Fruit fly (Drosophila melanogaster) whole organism, wandering third instar larva: Measurements from ENCODE around the gene CG5641.

Experiments
- Abd-B ChIP-seq: fragments of >200 bp; optimal IDR thresholded peaks from 2 replicates; lab custom pipeline; 2017; ENCODE audit warnings: missing biosample characterization, missing genetic modification characterization
- CG32264 ChIP-seq: fragments of 200-800 bp; sonication (Bioruptor generic); optimal IDR thresholded peaks from 2 replicates; lab custom pipeline; 2016; ENCODE audit warnings: missing biosample characterization, missing genetic modification characterization
- CG9705 ChIP-seq: fragments of 200-800 bp; sonication (Bioruptor generic); optimal IDR thresholded peaks from 2 replicates; lab custom pipeline; 2018; ENCODE audit warnings: missing biosample characterization, mild to moderate bottlenecking, missing genetic modification characterization
- CrebA ChIP-seq: fragments of 200-800 bp; sonication (Bioruptor generic); optimal IDR thresholded peaks from 2 replicates; lab custom pipeline; 2016; ENCODE audit warnings: missing biosample characterization, mild to moderate bottlenecking, missing genetic modification characterization, borderline replicate concordance
- Dfd ChIP-seq: fragments of >200 bp; optimal IDR thresholded peaks from 2 replicates; lab custom pipeline; 2017; ENCODE audit warnings: missing biosample characterization, missing genetic modification characterization
- Dif ChIP-seq: fragments of 200-275, 200-300 bp; sonication (Bioruptor generic); optimal IDR thresholded peaks from 2 replicates; lab custom pipeline; 2018; ENCODE audit warnings: missing biosample characterization, missing genetic modification characterization; ENCODE audit not compliant: partially characterized antibody
- GATAd ChIP-seq: sonication (Bioruptor generic); optimal IDR thresholded peaks from 2 replicates; lab custom pipeline; 2016; ENCODE audit warnings: missing biosample characterization, missing genetic modification characterization
- HLH106 ChIP-seq: fragments of 200-800 bp; optimal IDR thresholded peaks from 3 replicates; lab custom pipeline; 2019; ENCODE audit warnings: missing biosample characterization, mild to moderate bottlenecking, missing genetic modification characterization, moderate library complexity
- Hnf4 ChIP-seq: fragments of 200-800 bp; sonication (Bioruptor generic); optimal IDR thresholded peaks from 2 replicates; lab custom pipeline; 2016; ENCODE audit warnings: missing biosample characterization, mild to moderate bottlenecking, missing genetic modification characterization
- Hr78 ChIP-seq: fragments of >200 bp; optimal IDR thresholded peaks from 2 replicates; lab custom pipeline; 2017; ENCODE audit warnings: missing biosample characterization, missing genetic modification characterization
- Hr83 ChIP-seq: fragments of 200-300 bp; sonication (Bioruptor generic); optimal IDR thresholded peaks from 2 replicates; lab custom pipeline; 2016; ENCODE audit warnings: missing biosample characterization, mild to moderate bottlenecking, missing genetic modification characterization, moderate library complexity; ENCODE audit not compliant: poor library complexity, severe bottlenecking
- Jra ChIP-seq: sonication (Bioruptor generic); optimal IDR thresholded peaks from 2 replicates; lab custom pipeline; 2016; ENCODE audit warnings: missing biosample characterization, missing genetic modification characterization
- Mio ChIP-seq: sonication (Bioruptor generic); optimal IDR thresholded peaks from 2 replicates; lab custom pipeline; 2016; ENCODE audit warnings: missing biosample characterization, missing genetic modification characterization
- Myc ChIP-seq: fragments of >200 bp; optimal IDR thresholded peaks from 2 replicates; lab custom pipeline; 2017
- N ChIP-seq: fragments of >200 bp; optimal IDR thresholded peaks from 2 replicates; lab custom pipeline; 2018; ENCODE audit warnings: missing biosample characterization, missing external identifiers, missing genetic modification characterization
- OdsH ChIP-seq: fragments of 200-800 bp; sonication (Bioruptor generic); optimal IDR thresholded peaks from 2 replicates; lab custom pipeline; 2016; ENCODE audit warnings: missing biosample characterization, mild to moderate bottlenecking, missing genetic modification characterization
- Rel ChIP-seq, 2 experiments: fragments of 200-800 bp; sonication (Bioruptor generic) in 1 of 2; optimal IDR thresholded peaks; 2 replicates in 1 of 2; 3 replicates in 1 of 2; lab custom pipeline; 2016 to 2019; ENCODE audit warnings: mild to moderate bottlenecking in 2 of 2, missing biosample characterization in 2 of 2, missing genetic modification characterization in 2 of 2, moderate library complexity in 1 of 2
- Sp1 ChIP-seq: fragments of 200-800 bp; sonication (Bioruptor generic); optimal IDR thresholded peaks from 3 replicates; lab custom pipeline; 2019; ENCODE audit warnings: missing biosample characterization, mild to moderate bottlenecking, missing genetic modification characterization, moderate library complexity
- Vsx2 ChIP-seq: fragments of 200-300, 225-300 bp; sonication (Bioruptor generic); optimal IDR thresholded peaks from 2 replicates; lab custom pipeline; 2018; ENCODE audit warnings: missing biosample characterization, missing genetic modification characterization; ENCODE audit not compliant: partially characterized antibody
- br ChIP-seq: fragments of 200-800 bp; sonication (Bioruptor generic); optimal IDR thresholded peaks from 2 replicates; lab custom pipeline; 2016; ENCODE audit warnings: missing biosample characterization, missing genetic modification characterization
- brk ChIP-seq: fragments of 200-800 bp; sonication (Bioruptor generic); optimal IDR thresholded peaks from 2 replicates; lab custom pipeline; 2016; ENCODE audit warnings: missing biosample characterization, mild to moderate bottlenecking, missing genetic modification characterization
- dl ChIP-seq, 2 experiments: fragments of 175-275, 200-275 bp in 1 of 2; fragments of 200-275 bp in 1 of 2; sonication (Bioruptor generic); optimal IDR thresholded peaks; lab custom pipeline; 2018; ENCODE audit warnings: mild to moderate bottlenecking in 2 of 2, missing biosample characterization in 2 of 2, missing genetic modification characterization in 2 of 2, moderate library complexity in 2 of 2; ENCODE audit not compliant: partially characterized antibody in 2 of 2, insufficient read depth in 1 of 2
- dmrt93B ChIP-seq: fragments of 200-800 bp; sonication (Bioruptor generic); optimal IDR thresholded peaks from 2 replicates; lab custom pipeline; 2018; ENCODE audit warnings: missing biosample characterization, mild to moderate bottlenecking, missing genetic modification characterization
- dsf ChIP-seq: sonication (Bioruptor generic); optimal IDR thresholded peaks from 2 replicates; lab custom pipeline; 2016; ENCODE audit warnings: missing biosample characterization, missing genetic modification characterization, borderline replicate concordance
- ey ChIP-seq: fragments of 200-800 bp; sonication (Bioruptor generic); optimal IDR thresholded peaks from 2 replicates; lab custom pipeline; 2016; ENCODE audit warnings: missing biosample characterization, missing genetic modification characterization
- foxo ChIP-seq, 2 experiments: fragments of 200-800 bp; sonication (Bioruptor generic); optimal IDR thresholded peaks; 2 replicates in 1 of 2; 3 replicates in 1 of 2; lab custom pipeline; 2016 to 2017; ENCODE audit warnings: missing biosample characterization in 2 of 2, missing genetic modification characterization in 2 of 2
- fru ChIP-seq: fragments of 200-800 bp; sonication (Bioruptor generic); optimal IDR thresholded peaks from 3 replicates; lab custom pipeline; 2016; ENCODE audit warnings: missing biosample characterization, mild to moderate bottlenecking, missing genetic modification characterization
- h ChIP-seq: fragments of 200-800 bp; sonication (Bioruptor generic); optimal IDR thresholded peaks from 3 replicates; lab custom pipeline; 2016; ENCODE audit warnings: missing biosample characterization, mild to moderate bottlenecking, missing genetic modification characterization
- jim ChIP-seq: fragments of 175-275, 200-325 bp; sonication (Bioruptor generic); optimal IDR thresholded peaks from 2 replicates; lab custom pipeline; 2016; ENCODE audit warnings: missing biosample characterization, mild to moderate bottlenecking, missing genetic modification characterization
- lola ChIP-seq: fragments of >200 bp; optimal IDR thresholded peaks from 2 replicates; lab custom pipeline; 2017; ENCODE audit warnings: missing biosample characterization, missing genetic modification characterization
- pan ChIP-seq: fragments of >200 bp; optimal IDR thresholded peaks from 2 replicates; lab custom pipeline; 2017
- psq ChIP-seq: fragments of 200-800 bp; sonication (Bioruptor generic); optimal IDR thresholded peaks from 3 replicates; lab custom pipeline; 2017; ENCODE audit warnings: missing biosample characterization, mild to moderate bottlenecking, missing genetic modification characterization, moderate library complexity
- rgr ChIP-seq: fragments of 200-800 bp; sonication (Bioruptor generic); optimal IDR thresholded peaks from 3 replicates; lab custom pipeline; 2016; ENCODE audit warnings: missing biosample characterization, mild to moderate bottlenecking, missing genetic modification characterization
- sage ChIP-seq: fragments of 200-800 bp; sonication (Bioruptor generic); optimal IDR thresholded peaks from 2 replicates; lab custom pipeline; 2016; ENCODE audit warnings: missing biosample characterization, mild to moderate bottlenecking, missing genetic modification characterization
- sv ChIP-seq: fragments of 200-800 bp; sonication (Bioruptor generic); optimal IDR thresholded peaks from 3 replicates; lab custom pipeline; 2016; ENCODE audit warnings: missing biosample characterization, missing genetic modification characterization
- tai ChIP-seq: sonication (Bioruptor generic); optimal IDR thresholded peaks from 2 replicates; lab custom pipeline; 2016; ENCODE audit warnings: missing biosample characterization, missing genetic modification characterization
- usp ChIP-seq: fragments of >200 bp; optimal IDR thresholded peaks from 2 replicates; lab custom pipeline; 2017; ENCODE audit warnings: missing biosample characterization, missing genetic modification characterization
- woc ChIP-seq: sonication (Bioruptor generic); optimal IDR thresholded peaks from 2 replicates; lab custom pipeline; 2016; ENCODE audit warnings: missing biosample characterization, mild to moderate bottlenecking, missing genetic modification characterization

The CG5641 gene

DNA sequence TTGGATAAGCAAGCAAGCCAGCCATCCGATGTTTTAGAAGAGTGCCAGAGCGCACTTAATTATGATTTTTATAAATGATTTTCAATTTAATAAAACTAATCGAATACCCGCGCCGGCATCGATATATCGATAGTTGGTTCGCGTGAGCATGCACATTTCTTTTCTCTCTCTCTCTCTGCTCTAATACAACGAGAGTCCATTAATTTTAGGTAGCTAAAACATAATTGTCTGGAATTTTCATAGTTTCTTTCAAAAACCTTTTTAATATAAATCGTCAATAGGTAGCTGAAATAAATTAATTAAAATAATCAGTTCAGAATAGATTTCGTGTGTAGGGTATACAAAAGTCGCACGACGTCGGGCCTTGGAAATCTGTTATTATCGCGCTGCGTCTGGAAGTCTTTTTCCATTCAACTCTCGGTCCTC lies 19.8 kb upstream of the CG5641 start, which contains the start of gene CG18549:
Gene CG18549 (plus strand): TSS at position 408 of the 426 bp plus-strand sequence.
- TF ChIP-seq foxo (GFP tag; optimal IDR thresholded peaks at IDR 0.05; lab: Kevin White, UChicago) (peak; percentile 100), sv (GFP tag; lab: Kevin White, UChicago) (peak; percentile 99), dsf (GFP tag; lab: Kevin White, UChicago) (peak; percentile 98), Abd-B (GFP tag; lab: Kevin White, UChicago) (no peak), dl (GFP tag; optimal IDR thresholded peaks at IDR 0.05; lab: Kevin White, UChicago; ENCODE audit: insufficient read depth in 1 of 2, partially characterized antibody in 2 of 2) (no peak), h (GFP tag; lab: Kevin White, UChicago) (peak; percentile 100), OdsH (GFP tag; lab: Kevin White, UChicago) (peak; percentile 100), N (GFP tag; lab: Kevin White, UChicago) (no peak), Hnf4 (GFP tag; lab: Kevin White, UChicago) (peak; percentile 100), rgr (peak; percentile 100), Dif (GFP tag; lab: Kevin White, UChicago) (no peak), Myc (lab: Kevin White, UChicago) (no peak), jim (GFP tag; lab: Kevin White, UChicago) (peak; percentile 24), pan (lab: Kevin White, UChicago) (no peak), brk (peak; percentile 99), CG32264 (GFP tag; lab: Kevin White, UChicago) (peak; percentile 100), ey (GFP tag; lab: Kevin White, UChicago) (peak; percentile 100), Mio (peak; percentile 95), psq (GFP tag; lab: Kevin White, UChicago) (peak; percentile 99), Vsx2 (GFP tag; lab: Kevin White, UChicago) (no peak), usp (GFP tag; lab: Kevin White, UChicago) (no peak), Hr83 (GFP tag; lab: Kevin White, UChicago) (peak; percentile 97), sage (peak; percentile 100), dmrt93B (GFP tag; lab: Kevin White, UChicago) (peak; percentile 99), Rel (GFP tag; optimal IDR thresholded peaks at IDR 0.05; lab: Kevin White, UChicago) (peak; percentile 99), Rel (tag; optimal IDR thresholded peaks at IDR 0.05; lab: Kevin White, UChicago) (peak; percentile 98), Hr78 (GFP tag; lab: Kevin White, UChicago) (no peak), br (GFP tag; lab: Kevin White, UChicago) (peak; percentile 100), Jra (GFP tag; lab: Kevin White, UChicago) (peak; percentile 99), CrebA (GFP tag; lab: Kevin White, UChicago) (no peak), Sp1 (GFP tag; lab: Kevin White, UChicago) (peak; percentile 100), GATAd (GFP tag; lab: Kevin White, UChicago) (no peak), Dfd (GFP tag; lab: Kevin White, UChicago) (peak; percentile 96), woc (peak; percentile 100), fru (GFP tag; lab: Kevin White, UChicago) (peak; percentile 100), HLH106 (tag; lab: Kevin White, UChicago) (peak; percentile 100), lola (GFP tag; lab: Kevin White, UChicago) (no peak), tai (GFP tag; lab: Kevin White, UChicago) (peak; percentile 98), CG9705 (GFP tag; lab: Kevin White, UChicago) (peak; percentile 100)

dm6 chr3R:12448344-12448743 lies 19.3 kb upstream of the CG5641 start:
- no peak for TF ChIP-seq dl (GFP tag; optimal IDR thresholded peaks at IDR 0.05; lab: Kevin White, UChicago; ENCODE audit: insufficient read depth in 1 of 2, partially characterized antibody in 2 of 2)

- TF ChIP-seq sage (no peak), GATAd (GFP tag; lab: Kevin White, UChicago) (no peak), Abd-B (GFP tag; lab: Kevin White, UChicago) (no peak), Sp1 (GFP tag; lab: Kevin White, UChicago) (no peak), Hnf4 (GFP tag; lab: Kevin White, UChicago) (no peak), Hr78 (GFP tag; lab: Kevin White, UChicago) (no peak), jim (GFP tag; lab: Kevin White, UChicago) (no peak), Rel (GFP tag; optimal IDR thresholded peaks at IDR 0.05; lab: Kevin White, UChicago) (no peak), Rel (tag; optimal IDR thresholded peaks at IDR 0.05; lab: Kevin White, UChicago) (no peak), dl (GFP tag; optimal IDR thresholded peaks at IDR 0.05; lab: Kevin White, UChicago; ENCODE audit: insufficient read depth in 1 of 2, partially characterized antibody in 2 of 2) (no peak), N (GFP tag; lab: Kevin White, UChicago) (no peak), usp (GFP tag; lab: Kevin White, UChicago) (no peak), Dif (GFP tag; lab: Kevin White, UChicago) (no peak), Hr83 (GFP tag; lab: Kevin White, UChicago) (no peak), ey (GFP tag; lab: Kevin White, UChicago) (no peak), CG9705 (GFP tag; lab: Kevin White, UChicago) (no peak), pan (lab: Kevin White, UChicago) (no peak), dmrt93B (GFP tag; lab: Kevin White, UChicago) (no peak), psq (GFP tag; lab: Kevin White, UChicago) (no peak)
These were observed 18.3 kb upstream of the CG5641 start, which contains the start of gene vrs for dm6 chr3R:12447353-12447752. vrs (plus strand) TSS chr3R:12447653.
